Worm (Caenorhabditis elegans) whole organism, L4/young adult: Measurements from ENCODE around the gene mrps-33.

Experiments
- W03F9.2 ChIP-seq: fragments of 150-350 bp; optimal IDR thresholded peaks from 2 replicates; lab custom pipeline; 2014; ENCODE audit warnings: missing biosample characterization, missing genetic modification characterization
- dao-5 ChIP-seq: sonication (generic microtip); optimal IDR thresholded peaks from 2 replicates; lab custom pipeline; 2016; ENCODE audit warnings: missing genotype, missing genetic modification characterization, moderate library complexity, missing compliant biosample characterization

DNA sequence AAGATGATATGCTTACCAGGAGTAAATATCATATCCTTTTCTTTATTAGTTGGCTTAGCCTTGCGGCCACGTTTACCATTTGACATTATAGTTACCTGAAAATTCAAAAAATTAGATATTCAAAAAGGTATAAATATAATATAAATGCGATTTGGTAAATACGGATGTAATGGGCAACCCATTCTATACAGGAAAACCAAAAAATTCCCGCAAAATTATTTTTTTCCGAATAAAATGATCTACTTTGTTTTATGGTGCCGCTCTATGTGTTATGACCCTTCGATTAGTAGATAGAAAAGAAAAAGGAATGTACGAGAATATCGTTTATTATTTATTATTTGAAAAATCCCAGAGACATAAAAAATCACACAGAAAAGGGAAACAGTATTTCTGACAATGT lies 14.9 kb upstream of the mrps-33 start, which contains the start of gene elli-1:
- TF ChIP-seq dao-5 (tag; lab: Kevin White, UChicago) = no peak
- TF ChIP-seq W03F9.2 (tag; lab: Kevin White, UChicago) = no peak
